Fruit fly (Drosophila melanogaster): Measurements from ENCODE around the gene eater.

DNA sequence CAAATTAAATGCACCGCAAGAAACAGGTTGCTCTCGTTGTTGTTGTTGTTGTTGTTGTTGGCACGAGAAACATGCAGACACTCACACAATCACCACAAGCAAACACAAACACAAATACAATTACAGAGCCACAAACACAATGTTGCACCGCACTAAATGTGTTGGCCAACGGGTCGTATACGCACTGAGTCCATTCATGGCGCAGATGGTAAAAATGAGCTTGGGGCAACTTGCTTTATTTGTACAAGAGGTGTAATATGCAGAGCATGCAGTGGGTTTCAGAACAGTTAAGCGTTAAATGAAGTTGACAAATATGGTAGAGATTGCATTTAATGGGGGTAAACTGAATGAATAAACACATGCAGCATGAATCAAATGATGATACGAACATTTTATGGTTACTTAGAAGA lies 38.4 kb upstream of the eater start:
- TF ChIP-seq nmo (GFP tag; optimal IDR thresholded peaks at IDR 0.05): no peak
- peak; percentile 36 for TF ChIP-seq CG6813 (GFP tag; optimal IDR thresholded peaks at IDR 0.05)
- peak; percentile 40 for TF ChIP-seq gem (tag; optimal IDR thresholded peaks at IDR 0.05)
- peak; percentile 8 for TF ChIP-seq CG10462 (GFP tag; optimal IDR thresholded peaks at IDR 0.05)
- peak; percentile 57 for TF ChIP-seq CG12071 (GFP tag; optimal IDR thresholded peaks at IDR 0.05)
- no peak for TF ChIP-seq klu (GFP tag; IDR thresholded peaks at IDR 0.05)
